Fruit fly (Drosophila melanogaster) whole organism, adult: ENCODE measurements around the gene CG4467.
A peak's percentile ranks its signal among the peaks of the same experiment; 100 is the strongest.

Experiments used
- CG11617 ChIP-seq: fragments of 200-800 bp; sonication (Bioruptor generic); optimal IDR thresholded peaks from 2 replicates; lab custom pipeline; 2017; ENCODE audit warnings: mild to moderate bottlenecking, missing biosample characterization, missing genetic modification reagents, missing genetic modification characterization
- CG12768 ChIP-seq: fragments of 200-800 bp; sonication (Bioruptor generic); optimal IDR thresholded peaks from 2 replicates; lab custom pipeline; 2017; ENCODE audit warnings: missing biosample characterization, missing genetic modification characterization, mild to moderate bottlenecking, moderate library complexity, missing genetic modification reagents
- CG14711 ChIP-seq: fragments of 200-800 bp; sonication (Bioruptor generic); optimal IDR thresholded peaks from 2 replicates; lab custom pipeline; 2018; ENCODE audit warnings: missing biosample characterization, mild to moderate bottlenecking, missing genetic modification characterization, moderate library complexity
- CG1620 ChIP-seq: fragments of 200-800 bp; sonication (Bioruptor generic); optimal IDR thresholded peaks from 2 replicates; lab custom pipeline; 2016; ENCODE audit warnings: missing biosample characterization, missing genetic modification characterization
- CG33017 ChIP-seq: fragments of 200-800 bp; sonication (Bioruptor generic); optimal IDR thresholded peaks from 2 replicates; lab custom pipeline; 2018; ENCODE audit warnings: missing biosample characterization, mild to moderate bottlenecking, missing genetic modification characterization, moderate library complexity
- CG5204 ChIP-seq: fragments of 200-800 bp; sonication (Bioruptor generic); optimal IDR thresholded peaks from 2 replicates; lab custom pipeline; 2016; ENCODE audit warnings: missing biosample characterization, missing genetic modification characterization
- CG7045 ChIP-seq: fragments of 200-800 bp; sonication (Bioruptor generic); optimal IDR thresholded peaks from 2 replicates; lab custom pipeline; 2017; ENCODE audit warnings: missing biosample characterization, mild to moderate bottlenecking, missing genetic modification characterization
- CG7101 ChIP-seq: fragments of 200-800 bp; sonication (Bioruptor generic); optimal IDR thresholded peaks from 2 replicates; lab custom pipeline; 2018; ENCODE audit warnings: missing biosample characterization, mild to moderate bottlenecking, missing genetic modification characterization, moderate library complexity
- Clk ChIP-seq: fragments of 200-800 bp; sonication (Bioruptor generic); optimal IDR thresholded peaks from 2 replicates; lab custom pipeline; 2017; ENCODE audit warnings: missing biosample characterization, missing genetic modification characterization
- Crg-1 ChIP-seq: fragments of 200-800 bp; sonication (Bioruptor generic); optimal IDR thresholded peaks from 2 replicates; lab custom pipeline; 2016; ENCODE audit warnings: missing biosample characterization, missing genetic modification characterization
- Hr96 ChIP-seq: fragments of 200-800 bp; sonication (Bioruptor generic); optimal IDR thresholded peaks from 2 replicates; lab custom pipeline; 2016; ENCODE audit warnings: missing biosample characterization, missing genetic modification characterization
- Mnt ChIP-seq: fragments of 200-800 bp; sonication (Bioruptor generic); optimal IDR thresholded peaks from 2 replicates; lab custom pipeline; 2016; ENCODE audit warnings: missing biosample characterization, mild to moderate bottlenecking, missing genetic modification characterization
- bab1 ChIP-seq: fragments of 200-800 bp; sonication (Bioruptor generic); optimal IDR thresholded peaks from 3 replicates; lab custom pipeline; 2019; ENCODE audit warnings: missing biosample characterization, mild to moderate bottlenecking, missing genetic modification characterization, moderate library complexity
- cic ChIP-seq: fragments of 200-800 bp; sonication (Bioruptor generic); optimal IDR thresholded peaks from 2 replicates; lab custom pipeline; 2017; ENCODE audit warnings: missing biosample characterization, mild to moderate bottlenecking, missing genetic modification characterization, moderate library complexity
- cnc ChIP-seq, 2 experiments: fragments of >200 bp; optimal IDR thresholded peaks; 2 replicates each; lab custom pipeline; 2017
- kay ChIP-seq: fragments of 200-800 bp; sonication (Bioruptor generic); peaks from one replicate; lab custom pipeline; 2016; ENCODE audit warnings: missing biosample characterization, missing genetic modification characterization, borderline replicate concordance
- ovo ChIP-seq: fragments of 200-800 bp; sonication (Bioruptor generic); optimal IDR thresholded peaks from 2 replicates; lab custom pipeline; 2016; ENCODE audit warnings: missing biosample characterization, missing genetic modification characterization
- pad ChIP-seq: fragments of 200-800 bp; sonication (Bioruptor generic); optimal IDR thresholded peaks from 3 replicates; lab custom pipeline; 2017; ENCODE audit warnings: missing biosample characterization, missing genetic modification characterization, mild to moderate bottlenecking, moderate library complexity, missing genetic modification reagents
- tj ChIP-seq: fragments of 200-800 bp; sonication (Bioruptor generic); optimal IDR thresholded peaks from 3 replicates; lab custom pipeline; 2017; ENCODE audit warnings: missing biosample characterization, mild to moderate bottlenecking, missing genetic modification characterization, moderate library complexity
- toe ChIP-seq: fragments of 200-800 bp; sonication (Bioruptor generic); optimal IDR thresholded peaks from 2 replicates; lab custom pipeline; 2016; ENCODE audit warnings: missing biosample characterization, missing genetic modification characterization

Gene CG4467

dm6 chr3R:23223151-23223810, 25.4 kb downstream of the CG4467 start:
- TF ChIP-seq kay (no peak), Hr96 (no peak), cic (GFP tag; lab: Kevin White, UChicago) (peak; percentile 74), tj (GFP tag; lab: Kevin White, UChicago) (no peak), toe (GFP tag; lab: Kevin White, UChicago) (no peak), Crg-1 (no peak), pad (GFP tag; lab: Kevin White, UChicago) (no peak), Clk (GFP tag; lab: Kevin White, UChicago) (no peak), CG1620 (GFP tag; lab: Kevin White, UChicago) (no peak), ovo (no peak), CG33017 (tag; lab: Kevin White, UChicago) (peak; percentile 6), CG14711 (tag; lab: Kevin White, UChicago) (no peak), CG7045 (GFP tag; lab: Kevin White, UChicago) (peak; percentile 47), CG5204 (GFP tag; lab: Kevin White, UChicago) (no peak), CG7101 (tag; lab: Kevin White, UChicago) (no peak), CG12768 (GFP tag; lab: Kevin White, UChicago) (peak; percentile 49), Mnt (GFP tag; lab: Kevin White, UChicago) (peak; percentile 45), cnc (optimal IDR thresholded peaks at IDR 0.05; lab: Kevin White, UChicago) (no peak), CG11617 (no peak), bab1 (GFP tag; lab: Kevin White, UChicago) (no peak)

dm6 chr3R:23221680-23222148, 27.0 kb downstream of the CG4467 start:
- no peak for TF ChIP-seq toe (GFP tag; lab: Kevin White, UChicago)
- peak; percentile 50 for TF ChIP-seq cic (GFP tag; lab: Kevin White, UChicago)
- no peak for TF ChIP-seq CG14711 (tag; lab: Kevin White, UChicago)
- no peak for TF ChIP-seq kay
- no peak for TF ChIP-seq CG33017 (tag; lab: Kevin White, UChicago)
- TF ChIP-seq Hr96 = no peak
- TF ChIP-seq pad (GFP tag; lab: Kevin White, UChicago) = peak; percentile 51
- TF ChIP-seq Clk (GFP tag; lab: Kevin White, UChicago) = no peak
- no peak for TF ChIP-seq Crg-1
- TF ChIP-seq bab1 (GFP tag; lab: Kevin White, UChicago) = peak; percentile 65
- TF ChIP-seq CG5204 (GFP tag; lab: Kevin White, UChicago) = no peak
- no peak for TF ChIP-seq tj (GFP tag; lab: Kevin White, UChicago)
- TF ChIP-seq CG12768 (GFP tag; lab: Kevin White, UChicago) = peak; percentile 49
- no peak for TF ChIP-seq CG7101 (tag; lab: Kevin White, UChicago)
- no peak for TF ChIP-seq cnc (optimal IDR thresholded peaks at IDR 0.05; lab: Kevin White, UChicago)
- peak; percentile 17 for TF ChIP-seq CG1620 (GFP tag; lab: Kevin White, UChicago)
- no peak for TF ChIP-seq ovo
- no peak for TF ChIP-seq CG11617
- peak; percentile 64 for TF ChIP-seq Mnt (GFP tag; lab: Kevin White, UChicago)
- no peak for TF ChIP-seq CG7045 (GFP tag; lab: Kevin White, UChicago)

DNA sequence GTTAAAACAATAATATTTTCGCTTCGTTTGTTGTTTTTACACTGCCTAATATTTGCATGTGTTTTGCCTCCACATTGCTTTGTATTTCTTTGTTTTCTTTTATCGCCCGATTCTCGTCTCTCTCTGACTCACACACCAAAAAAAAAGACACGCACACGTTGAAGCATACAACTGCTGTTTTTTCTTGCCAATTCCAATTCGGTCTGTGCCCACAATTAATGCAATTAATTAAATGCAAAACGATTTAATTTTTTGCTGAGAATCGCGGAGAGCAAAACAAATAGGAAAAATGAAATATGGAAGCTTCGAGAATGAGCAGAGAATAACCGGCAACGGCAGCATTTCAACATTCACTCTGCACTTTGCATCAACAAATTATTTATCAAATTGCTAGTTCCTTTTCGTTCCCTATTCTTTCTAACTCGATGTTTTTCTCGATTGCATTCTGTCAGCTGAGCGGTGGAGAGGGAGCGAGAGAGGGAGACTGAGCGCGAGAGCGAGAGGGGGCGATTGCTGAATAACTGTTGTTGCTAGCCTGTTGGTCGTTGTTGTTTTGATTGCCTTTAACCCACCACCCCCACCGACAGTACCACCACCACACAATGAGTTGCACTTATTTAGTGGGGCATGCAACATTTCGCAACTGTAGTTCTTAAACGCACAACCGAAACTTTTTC, 27.6 kb downstream of the CG4467 start:
- TF ChIP-seq CG1620 (GFP tag; lab: Kevin White, UChicago) = no peak
- peak; percentile 57 for TF ChIP-seq tj (GFP tag; lab: Kevin White, UChicago)
- TF ChIP-seq Hr96 = no peak
- TF ChIP-seq cnc (optimal IDR thresholded peaks at IDR 0.05; lab: Kevin White, UChicago) = peak; percentile 26 to 53
- TF ChIP-seq CG12768 (GFP tag; lab: Kevin White, UChicago) = no peak
- peak; percentile 98 for TF ChIP-seq kay
- no peak for TF ChIP-seq CG11617
- TF ChIP-seq Crg-1 = no peak
- peak; percentile 70 for TF ChIP-seq pad (GFP tag; lab: Kevin White, UChicago)
- TF ChIP-seq Mnt (GFP tag; lab: Kevin White, UChicago) = peak; percentile 22

DNA sequence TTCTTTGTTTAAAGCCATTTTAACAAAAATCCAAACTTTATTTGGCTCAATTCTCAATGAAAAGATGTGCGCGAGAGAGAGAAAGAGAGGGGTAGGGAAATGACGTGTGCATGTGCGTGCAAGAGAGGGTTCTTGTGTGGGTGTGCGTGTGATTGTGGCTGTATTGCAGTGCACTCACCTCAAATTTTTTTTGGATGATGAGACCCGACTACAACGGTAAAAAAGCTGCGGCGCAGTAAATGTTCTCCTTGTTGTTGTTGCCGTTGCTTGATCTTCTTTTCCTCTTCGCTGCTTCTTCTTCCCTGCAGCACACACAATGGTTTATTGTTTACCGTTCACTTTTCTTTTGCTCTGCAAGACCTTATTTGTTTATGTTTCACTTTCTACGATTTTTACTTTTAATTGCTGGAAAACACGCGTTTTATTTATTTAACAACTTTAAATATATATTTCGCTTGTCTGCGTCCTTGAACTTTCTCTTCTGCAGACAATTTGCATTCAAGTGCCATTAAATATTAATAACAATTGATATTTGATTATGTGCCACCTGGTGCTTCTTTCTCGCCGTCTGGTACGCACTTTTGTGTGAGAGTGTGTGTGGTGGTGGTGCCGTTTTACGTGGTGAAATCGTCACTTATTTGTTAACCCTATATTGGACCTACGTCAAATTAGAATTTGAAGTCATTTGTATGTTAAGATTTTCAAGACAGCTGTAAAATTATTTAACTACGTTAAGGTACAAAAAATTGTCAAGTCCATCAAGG, 28.3 kb downstream of the CG4467 start:
- TF ChIP-seq CG5204 (GFP tag; lab: Kevin White, UChicago) = no peak
- no peak for TF ChIP-seq cic (GFP tag; lab: Kevin White, UChicago)
- no peak for TF ChIP-seq kay
- no peak for TF ChIP-seq Crg-1
- TF ChIP-seq Mnt (GFP tag; lab: Kevin White, UChicago) = no peak
- peak; percentile 83 for TF ChIP-seq pad (GFP tag; lab: Kevin White, UChicago)
- no peak for TF ChIP-seq CG11617
- no peak for TF ChIP-seq CG7101 (tag; lab: Kevin White, UChicago)
- TF ChIP-seq CG7045 (GFP tag; lab: Kevin White, UChicago) = no peak
- TF ChIP-seq Clk (GFP tag; lab: Kevin White, UChicago) = no peak
- peak; percentile 87 for TF ChIP-seq ovo
- no peak for TF ChIP-seq CG14711 (tag; lab: Kevin White, UChicago)
- TF ChIP-seq toe (GFP tag; lab: Kevin White, UChicago) = no peak
- TF ChIP-seq tj (GFP tag; lab: Kevin White, UChicago) = peak; percentile 2
